Fruit fly (Drosophila melanogaster): ENCODE data around the gene CG31869.

dm6 chr2L:10754599-10754998 lies 46.3 kb downstream of the CG31869 start:
- TF ChIP-seq psq (optimal IDR thresholded peaks at IDR 0.05) (no peak), ttk (optimal IDR thresholded peaks at IDR 0.05) (no peak), Sin3A (optimal IDR thresholded peaks at IDR 0.05) (no peak), Myc (optimal IDR thresholded peaks at IDR 0.05) (no peak), h (optimal IDR thresholded peaks at IDR 0.05) (no peak), insv (optimal IDR thresholded peaks at IDR 0.05) (no peak)
